Worm (Caenorhabditis elegans): Measurements from ENCODE around the gene C29F5.1.

The C29F5.1 gene

DNA sequence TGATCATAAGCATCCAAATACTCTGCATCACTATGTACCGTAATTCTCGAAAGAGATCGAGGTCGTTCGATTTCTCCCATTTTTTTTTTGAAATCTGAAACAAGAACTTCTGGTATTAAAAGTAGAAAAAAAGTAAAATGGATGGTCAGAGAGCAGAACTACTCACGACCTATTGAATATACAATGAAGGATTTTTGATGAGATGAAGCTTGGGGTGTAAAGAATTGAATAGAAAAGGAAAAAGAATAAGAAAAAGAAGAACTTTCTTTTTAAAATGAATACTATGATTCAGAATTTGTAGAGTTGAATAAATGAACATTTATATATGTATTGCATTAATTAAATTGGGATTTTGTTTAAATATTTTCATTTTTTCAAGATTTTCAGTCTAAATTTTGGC is 30.6 kb downstream of the C29F5.1 start, which contains the start of gene ttc-39B:
TSS of gene ttc-39B (minus strand) at position 101 of the 400 bp plus-strand sequence.
- no peak for TF ChIP-seq mab-5 (tag; optimal IDR thresholded peaks at IDR 0.05)
- TF ChIP-seq crh-2 (tag; optimal IDR thresholded peaks at IDR 0.05): no peak
- TF ChIP-seq Y55F3AM.14 (GFP tag; optimal IDR thresholded peaks at IDR 0.05): no peak
- TF ChIP-seq ztf-11 (tag; optimal IDR thresholded peaks at IDR 0.05): no peak
- TF ChIP-seq C34F6.9 (tag; optimal IDR thresholded peaks at IDR 0.05): no peak
- TF ChIP-seq nhr-12 (tag; optimal IDR thresholded peaks at IDR 0.05): no peak
- no peak for TF ChIP-seq skn-1 (tag; optimal IDR thresholded peaks at IDR 0.05)
- no peak for TF ChIP-seq gmeb-1 (tag; optimal IDR thresholded peaks at IDR 0.05)
- TF ChIP-seq mbf-1 (tag; optimal IDR thresholded peaks at IDR 0.05): no peak
- no peak for TF ChIP-seq elt-1 (tag; optimal IDR thresholded peaks at IDR 0.05)
- no peak for TF ChIP-seq ztf-1 (GFP tag; conservative IDR thresholded peaks at IDR 0.05)
- TF ChIP-seq unc-39 (tag; optimal IDR thresholded peaks at IDR 0.05): no peak
- no peak for TF ChIP-seq nhr-6 (tag; optimal IDR thresholded peaks at IDR 0.05)
- TF ChIP-seq aly-2 (tag; optimal IDR thresholded peaks at IDR 0.05): no peak
- no peak for TF ChIP-seq nhr-11 (tag; optimal IDR thresholded peaks at IDR 0.05)
- no peak for TF ChIP-seq lin-11 (tag; optimal IDR thresholded peaks at IDR 0.05)
- TF ChIP-seq nhr-129 (tag; optimal IDR thresholded peaks at IDR 0.05): no peak
- no peak for TF ChIP-seq nhr-10 (tag; optimal IDR thresholded peaks at IDR 0.05)

ce11 chrII:6334745-6335260 is 31.5 kb downstream of the C29F5.1 start:
- TF ChIP-seq dmd-4 (tag; optimal IDR thresholded peaks at IDR 0.05) (no peak), nhr-6 (tag; optimal IDR thresholded peaks at IDR 0.05) (no peak), egl-27 (tag; optimal IDR thresholded peaks at IDR 0.05) (no peak), ztf-4 (tag; optimal IDR thresholded peaks at IDR 0.05) (no peak), nhr-12 (tag; optimal IDR thresholded peaks at IDR 0.05) (no peak), elt-1 (tag; optimal IDR thresholded peaks at IDR 0.05) (no peak), fos-1 (tag; optimal IDR thresholded peaks at IDR 0.05) (peak; percentile 33), ZK546.5 (tag; optimal IDR thresholded peaks at IDR 0.05) (no peak), nhr-21 (tag; optimal IDR thresholded peaks at IDR 0.05) (no peak)

DNA sequence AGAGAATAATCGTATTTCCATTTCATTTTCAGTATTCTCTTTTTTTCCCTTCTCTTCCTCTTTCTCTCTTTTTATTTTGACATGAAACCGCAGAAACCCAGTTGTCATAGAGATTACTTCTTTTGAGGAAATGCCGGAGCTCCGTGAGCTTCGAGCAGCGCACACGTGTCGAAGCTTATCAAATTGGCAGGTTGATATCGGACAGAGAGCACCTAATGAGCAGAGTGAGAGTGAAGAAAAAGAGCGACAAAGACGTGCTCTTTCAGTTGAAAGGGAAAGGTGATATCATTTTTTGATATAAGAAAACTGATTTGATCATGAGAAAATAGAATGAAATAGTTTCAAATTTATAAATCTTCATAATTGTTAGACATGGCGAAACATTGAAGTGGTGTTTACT is 32.0 kb downstream of the C29F5.1 start, which contains the start of gene C32D5.14:
TSS of gene C32D5.14 (plus strand) at position 131 of the 400 bp plus-strand sequence.
- no peak for TF ChIP-seq nhr-129 (tag; optimal IDR thresholded peaks at IDR 0.05)
- TF ChIP-seq lin-11 (tag; optimal IDR thresholded peaks at IDR 0.05): peak; percentile 20
- TF ChIP-seq nhr-23 (tag; optimal IDR thresholded peaks at IDR 0.05): no peak
- peak; percentile 23 for TF ChIP-seq nhr-21 (tag; optimal IDR thresholded peaks at IDR 0.05)
- peak; percentile 53 for TF ChIP-seq fos-1 (tag; optimal IDR thresholded peaks at IDR 0.05)
- no peak for TF ChIP-seq nhr-11 (tag; optimal IDR thresholded peaks at IDR 0.05)
- TF ChIP-seq peb-1 (tag; optimal IDR thresholded peaks at IDR 0.05): no peak

DNA sequence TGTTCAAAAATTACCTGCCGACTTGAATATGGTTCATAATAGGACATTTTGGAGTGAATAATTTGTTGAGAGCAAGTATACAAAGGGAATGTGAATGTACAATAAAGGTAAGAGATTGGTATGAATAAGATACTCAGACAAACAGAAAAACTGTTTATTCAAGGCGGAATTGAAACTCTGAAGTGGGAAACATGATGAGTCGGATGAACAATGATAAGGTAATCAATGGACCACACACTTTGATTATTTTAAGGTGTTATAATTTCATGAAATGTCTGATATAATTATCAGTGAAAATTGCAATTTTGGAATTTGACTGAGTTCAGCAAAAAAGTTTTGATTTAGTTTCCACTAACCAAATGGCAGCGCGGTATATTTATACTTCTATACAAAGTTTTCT is 36.2 kb downstream of the C29F5.1 start:
- TF ChIP-seq nhr-11 (tag; optimal IDR thresholded peaks at IDR 0.05) (no peak), fos-1 (tag; optimal IDR thresholded peaks at IDR 0.05) (peak; percentile 46)

DNA sequence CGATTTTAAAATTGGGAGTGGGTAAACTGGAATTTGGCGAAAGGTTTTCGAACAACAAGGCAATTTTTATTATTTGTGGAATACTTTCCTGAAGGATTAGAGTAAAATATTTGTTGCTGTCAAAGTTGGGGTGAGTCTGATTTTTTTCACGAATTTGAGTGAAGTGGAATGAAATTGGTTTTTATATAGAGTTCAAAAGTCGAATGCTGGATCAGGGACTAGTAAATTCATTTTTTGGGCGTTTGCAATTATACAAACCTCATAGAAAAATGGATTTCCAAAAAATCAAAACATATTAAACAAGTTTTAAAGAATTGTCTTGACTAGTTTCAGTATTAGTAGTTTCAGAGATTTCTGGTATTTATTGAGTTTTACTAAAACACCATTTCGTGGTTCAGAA is 36.6 kb downstream of the C29F5.1 start, which contains the start of gene C32D5.7:
TSS of gene C32D5.7 (minus strand) at position 101 of the 400 bp plus-strand sequence.
- TF ChIP-seq crh-2 (tag; optimal IDR thresholded peaks at IDR 0.05) (no peak), sem-4 (tag; optimal IDR thresholded peaks at IDR 0.05) (no peak), lin-13 (GFP tag; optimal IDR thresholded peaks at IDR 0.05) (no peak), Y55F3AM.14 (GFP tag; optimal IDR thresholded peaks at IDR 0.05) (no peak), nhr-129 (tag; optimal IDR thresholded peaks at IDR 0.05) (no peak)

- no peak for TF ChIP-seq elt-1 (tag; optimal IDR thresholded peaks at IDR 0.05)
- no peak for TF ChIP-seq sma-3 (GFP tag; optimal IDR thresholded peaks at IDR 0.05)
- no peak for TF ChIP-seq sma-9 (GFP tag; optimal IDR thresholded peaks at IDR 0.05)
- TF ChIP-seq sma-9 (tag; optimal IDR thresholded peaks at IDR 0.05): no peak
- no peak for TF ChIP-seq egl-27 (tag; optimal IDR thresholded peaks at IDR 0.05)
- TF ChIP-seq lin-13 (GFP tag; optimal IDR thresholded peaks at IDR 0.05): no peak
- TF ChIP-seq fos-1 (tag; optimal IDR thresholded peaks at IDR 0.05): peak; percentile 42
These were observed 37.8 kb downstream of the C29F5.1 start for ce11 chrII:6341076-6341475.

ce11 chrII:6342455-6342854 is 39.1 kb downstream of the C29F5.1 start:
- TF ChIP-seq lsy-2 (tag; optimal IDR thresholded peaks at IDR 0.05) (peak in 1 of 2 experiments; percentile 10), aly-2 (tag; optimal IDR thresholded peaks at IDR 0.05) (no peak), egl-27 (tag; optimal IDR thresholded peaks at IDR 0.05) (no peak), nhr-129 (tag; optimal IDR thresholded peaks at IDR 0.05) (peak; percentile 11), crh-2 (tag; optimal IDR thresholded peaks at IDR 0.05) (peak; percentile 2)

Data from whole organism, L2 larva.